Fruit fly (Drosophila melanogaster): ENCODE data around the gene Uros1.

dm6 chrX:8900094-8900493, at the start of gene Uros1:
- TF ChIP-seq Mnt (GFP tag; optimal IDR thresholded peaks at IDR 0.05) (peak; percentile 63), CG14711 (tag; optimal IDR thresholded peaks at IDR 0.05) (peak; percentile 41), toe (GFP tag; optimal IDR thresholded peaks at IDR 0.05) (peak; percentile 40), CG5204 (GFP tag; optimal IDR thresholded peaks at IDR 0.05) (peak; percentile 58), Hr96 (GFP tag; optimal IDR thresholded peaks at IDR 0.05) (no peak)
